Worm (Caenorhabditis elegans) whole organism, L1 larva: ENCODE measurements around the gene xbx-5.

Experiments
- Y116A8C.19 ChIP-seq: sonication (generic microtip); optimal IDR thresholded peaks from 2 replicates; lab custom pipeline; 2016; ENCODE audit warnings: missing compliant biosample characterization, missing genetic modification characterization, borderline replicate concordance
- alr-1 ChIP-seq: fragments of 200-800 bp; sonication (Bioruptor generic); optimal IDR thresholded peaks from 2 replicates; lab custom pipeline; 2018; ENCODE audit warnings: borderline replicate concordance, mild to moderate bottlenecking, missing genetic modification characterization, missing compliant biosample characterization
- ama-1 ChIP-seq: fragments of 150-350 bp; optimal IDR thresholded peaks from 2 replicates; lab custom pipeline; 2014
- blmp-1 ChIP-seq: fragments of 150-350 bp; optimal IDR thresholded peaks from 2 replicates; lab custom pipeline; 2014; ENCODE audit warnings: missing biosample characterization, missing genetic modification characterization
- ceh-8 ChIP-seq: fragments of 200-800 bp; sonication (Bioruptor generic); optimal IDR thresholded peaks from 2 replicates; lab custom pipeline; 2018; ENCODE audit warnings: mild to moderate bottlenecking, missing genetic modification characterization, moderate library complexity, missing compliant biosample characterization
- ceh-82 ChIP-seq, 3 experiments: fragments of 150-350 bp in 1 of 3; sonication (generic microtip) in 2 of 3; optimal IDR thresholded peaks; 2 replicates each; lab custom pipeline; 2014 to 2017; ENCODE audit warnings: missing biosample characterization in 3 of 3, missing genetic modification characterization in 3 of 3
- ceh-88 ChIP-seq: fragments of 200-800 bp; sonication (Bioruptor generic); IDR thresholded peaks from 2 replicates; pipeline ENCODE4 v1.3.6; 2022; ENCODE audit warnings: missing genetic modification characterization, missing compliant biosample characterization
- ces-1 ChIP-seq: fragments of 150-350 bp; optimal IDR thresholded peaks from 2 replicates; lab custom pipeline; 2014; ENCODE audit warnings: missing biosample characterization, missing genetic modification reagents, missing genetic modification characterization
- dpl-1 ChIP-seq, 3 experiments: fragments of 150-350 bp in 2 of 3; sonication (generic microtip) in 1 of 3; optimal IDR thresholded peaks; 2 replicates each; lab custom pipeline; 2014 to 2017; ENCODE audit warnings: missing biosample characterization in 3 of 3, missing genetic modification characterization in 3 of 3, missing genetic modification reagents in 3 of 3
- dsc-1 ChIP-seq: sonication (generic microtip); optimal IDR thresholded peaks from 2 replicates; lab custom pipeline; 2016; ENCODE audit warnings: mild to moderate bottlenecking, missing genetic modification characterization, missing compliant biosample characterization
- efl-1 ChIP-seq, 4 experiments: fragments of 150-350 bp; optimal IDR thresholded peaks in 3 of 4; peaks in 1 of 4; 1 replicate in 1 of 4; 2 replicates in 3 of 4; lab custom pipeline; 2014; ENCODE audit warnings: missing biosample characterization in 2 of 4, missing genetic modification characterization in 2 of 4, missing genetic modification reagents in 2 of 4
- egl-13 ChIP-seq: sonication (generic microtip); optimal IDR thresholded peaks from 2 replicates; lab custom pipeline; 2016; ENCODE audit warnings: missing genotype, missing genetic modification reagents, missing genetic modification characterization, missing compliant biosample characterization
- egl-27 ChIP-seq, 2 experiments: fragments of 150-350 bp in 1 of 2; sonication (generic microtip); optimal IDR thresholded peaks; 3 replicates each; lab custom pipeline; 2017 to 2018; ENCODE audit warnings: missing biosample characterization in 2 of 2, missing genetic modification characterization in 2 of 2, missing genetic modification reagents in 2 of 2
- elt-3 ChIP-seq, 6 experiments: fragments of 150-350 bp in 1 of 6; sonication (generic microtip); optimal IDR thresholded peaks; 2 replicates each; lab custom pipeline; 2017 to 2018; ENCODE audit warnings: missing biosample characterization in 6 of 6, missing genetic modification characterization in 6 of 6, inconsistent platforms in 1 of 6
- ets-5 ChIP-seq: fragments of 200-800 bp; sonication (Bioruptor generic); IDR thresholded peaks from 2 replicates; pipeline ENCODE4 v1.3.6; 2022; ENCODE audit warnings: missing genetic modification characterization, missing compliant biosample characterization
- fkh-4 ChIP-seq: sonication (generic microtip); optimal IDR thresholded peaks from 2 replicates; lab custom pipeline; 2016; ENCODE audit warnings: missing compliant biosample characterization, missing genetic modification characterization, borderline replicate concordance
- grh-1 ChIP-seq: fragments of 200-800 bp; sonication (Bioruptor generic); IDR thresholded peaks from 2 replicates; pipeline ENCODE4 v1.3.6; 2022; ENCODE audit warnings: missing genetic modification reagents, missing genetic modification characterization, missing compliant biosample characterization
- hlh-4 ChIP-seq: sonication (generic microtip); optimal IDR thresholded peaks from 2 replicates; lab custom pipeline; 2016; ENCODE audit warnings: mild to moderate bottlenecking, missing genetic modification characterization, missing compliant biosample characterization
- hpl-2 ChIP-seq: fragments of 150-350 bp; optimal IDR thresholded peaks from 2 replicates; lab custom pipeline; 2014; ENCODE audit warnings: missing biosample characterization, missing genetic modification reagents, missing genetic modification characterization
- jun-1 ChIP-seq: fragments of 150-350 bp; optimal IDR thresholded peaks from 2 replicates; lab custom pipeline; 2014; ENCODE audit warnings: missing biosample characterization, missing genetic modification reagents, missing genetic modification characterization
- lin-14 ChIP-seq: fragments of 200-800 bp; sonication (Bioruptor generic); optimal IDR thresholded peaks from 2 replicates; lab custom pipeline; 2018; ENCODE audit warnings: mild to moderate bottlenecking, missing genetic modification characterization, moderate library complexity, missing compliant biosample characterization
- lin-15B ChIP-seq: fragments of 150-350 bp; sonication (generic microtip); optimal IDR thresholded peaks from 3 replicates; lab custom pipeline; 2014; ENCODE audit warnings: missing biosample characterization, missing genetic modification characterization
- lin-35 ChIP-seq, 2 experiments: fragments of 150-350 bp; optimal IDR thresholded peaks; 2 replicates each; lab custom pipeline; 2014; ENCODE audit warnings: missing biosample characterization in 2 of 2, missing genetic modification characterization in 2 of 2, missing genetic modification reagents in 2 of 2
- lir-3 ChIP-seq: sonication (generic microtip); optimal IDR thresholded peaks from 2 replicates; lab custom pipeline; 2016; ENCODE audit warnings: mild to moderate bottlenecking, missing genetic modification characterization, moderate library complexity, missing compliant biosample characterization; ENCODE audit not compliant: poor library complexity
- mab-9 ChIP-seq: fragments of 200-800 bp; sonication (Bioruptor generic); IDR thresholded peaks from 2 replicates; pipeline ENCODE4 v1.3.6; 2022; ENCODE audit warnings: missing genetic modification reagents, missing genetic modification characterization, missing compliant biosample characterization
- mdl-1 ChIP-seq, 2 experiments: fragments of 150-350 bp; optimal IDR thresholded peaks; 2 replicates each; lab custom pipeline; 2014 to 2017; ENCODE audit warnings: missing biosample characterization in 2 of 2, missing genetic modification characterization in 2 of 2, inconsistent platforms in 1 of 2
- mef-2 ChIP-seq: fragments of 150-350 bp; optimal IDR thresholded peaks from 2 replicates; lab custom pipeline; 2014; ENCODE audit warnings: missing biosample characterization, missing genetic modification characterization
- nhr-11 ChIP-seq: fragments of 150-350 bp; optimal IDR thresholded peaks from 2 replicates; lab custom pipeline; 2014; ENCODE audit warnings: missing biosample characterization, missing genetic modification characterization
- nhr-12 ChIP-seq: sonication (generic microtip); optimal IDR thresholded peaks from 2 replicates; lab custom pipeline; 2017; ENCODE audit warnings: missing biosample characterization, missing genetic modification characterization
- nhr-19 ChIP-seq: fragments of 200-800 bp; sonication (Bioruptor generic); conservative IDR thresholded peaks from 2 replicates; pipeline ENCODE4 v1.3.6; 2022; ENCODE audit warnings: missing genetic modification characterization, missing compliant biosample characterization
- nhr-20 ChIP-seq: sonication (generic microtip); optimal IDR thresholded peaks from 2 replicates; lab custom pipeline; 2016; ENCODE audit warnings: mild to moderate bottlenecking, missing genetic modification characterization, missing compliant biosample characterization
- nhr-237 ChIP-seq: fragments of 150-350 bp; optimal IDR thresholded peaks from 2 replicates; lab custom pipeline; 2014; ENCODE audit warnings: missing biosample characterization, missing genetic modification characterization
- nhr-28 ChIP-seq: fragments of 150-350 bp; optimal IDR thresholded peaks from 2 replicates; lab custom pipeline; 2014; ENCODE audit warnings: missing biosample characterization, missing genetic modification characterization
- nhr-47 ChIP-seq: sonication (generic microtip); optimal IDR thresholded peaks from 2 replicates; lab custom pipeline; 2016; ENCODE audit warnings: mild to moderate bottlenecking, missing genetic modification characterization, moderate library complexity, missing compliant biosample characterization
- nhr-71 ChIP-seq: sonication (generic microtip); optimal IDR thresholded peaks from 2 replicates; lab custom pipeline; 2016; ENCODE audit warnings: mild to moderate bottlenecking, missing genetic modification characterization, moderate library complexity, missing compliant biosample characterization
- nhr-76 ChIP-seq: sonication (generic microtip); optimal IDR thresholded peaks from 2 replicates; lab custom pipeline; 2017; ENCODE audit warnings: missing biosample characterization, missing genetic modification characterization
- nhr-77 ChIP-seq: fragments of 150-350 bp; optimal IDR thresholded peaks from 2 replicates; lab custom pipeline; 2014; ENCODE audit warnings: missing biosample characterization, missing genetic modification characterization
- nhr-84 ChIP-seq: sonication (generic microtip); optimal IDR thresholded peaks from 2 replicates; lab custom pipeline; 2017; ENCODE audit warnings: missing biosample characterization, missing genetic modification characterization
- nhr-85 ChIP-seq: sonication (generic microtip); peaks from one replicate; lab custom pipeline; 2016; ENCODE audit warnings: missing genetic modification characterization, inconsistent platforms, missing compliant biosample characterization
- nhr-90 ChIP-seq: sonication (generic microtip); optimal IDR thresholded peaks from 2 replicates; lab custom pipeline; 2016; ENCODE audit warnings: mild to moderate bottlenecking, missing genetic modification characterization, missing compliant biosample characterization; ENCODE audit not compliant: poor library complexity
- rnt-1 ChIP-seq: sonication (generic microtip); optimal IDR thresholded peaks from 2 replicates; lab custom pipeline; 2016; ENCODE audit warnings: mild to moderate bottlenecking, missing genetic modification characterization, moderate library complexity, missing compliant biosample characterization
- skn-1 ChIP-seq: fragments of 150-350 bp; optimal IDR thresholded peaks from 2 replicates; lab custom pipeline; 2014; ENCODE audit warnings: missing biosample characterization, missing genetic modification characterization
- sox-4 ChIP-seq: sonication (generic microtip); optimal IDR thresholded peaks from 2 replicates; lab custom pipeline; 2016; ENCODE audit warnings: missing genetic modification characterization, missing compliant biosample characterization
- sptf-1 ChIP-seq: fragments of 150-350 bp; optimal IDR thresholded peaks from 2 replicates; lab custom pipeline; 2014; ENCODE audit warnings: missing biosample characterization, missing genetic modification characterization
- sup-37 ChIP-seq: fragments of 200-800 bp; sonication (Bioruptor generic); optimal IDR thresholded peaks from 2 replicates; lab custom pipeline; 2018; ENCODE audit warnings: mild to moderate bottlenecking, missing genetic modification characterization, missing compliant biosample characterization
- swsn-7 ChIP-seq: sonication (generic microtip); optimal IDR thresholded peaks from 2 replicates; lab custom pipeline; 2016; ENCODE audit warnings: missing genetic modification characterization, missing compliant biosample characterization
- tbx-2 ChIP-seq: sonication (generic microtip); optimal IDR thresholded peaks from 2 replicates; lab custom pipeline; 2016; ENCODE audit warnings: missing genetic modification characterization, missing compliant biosample characterization
- tlp-1 ChIP-seq: fragments of 150-350 bp; optimal IDR thresholded peaks from 2 replicates; lab custom pipeline; 2014; ENCODE audit warnings: missing biosample characterization, missing genetic modification characterization
- unc-62 ChIP-seq: fragments of 150-350 bp; optimal IDR thresholded peaks from 2 replicates; lab custom pipeline; 2014; ENCODE audit warnings: missing biosample characterization, missing genetic modification reagents, missing genetic modification characterization
- unc-86 ChIP-seq: sonication (generic microtip); optimal IDR thresholded peaks from 2 replicates; lab custom pipeline; 2016; ENCODE audit warnings: missing genetic modification characterization, missing compliant biosample characterization
- unc-98 ChIP-seq: fragments of 200-800 bp; sonication (Bioruptor generic); IDR thresholded peaks from 2 replicates; pipeline ENCODE4 v1.3.6; 2022; ENCODE audit warnings: missing genetic modification characterization, missing compliant biosample characterization
- vab-15 ChIP-seq: sonication (generic microtip); optimal IDR thresholded peaks from 2 replicates; lab custom pipeline; 2017; ENCODE audit warnings: missing genotype, mild to moderate bottlenecking, missing genetic modification characterization, missing compliant biosample characterization
- ztf-4 ChIP-seq: fragments of 150-350 bp; optimal IDR thresholded peaks from 2 replicates; lab custom pipeline; 2014; ENCODE audit warnings: missing biosample characterization, missing genetic modification characterization

Gene xbx-5

ce11 chrIII:3773173-3773572 is 31.1 kb downstream of the xbx-5 start, which contains the start of gene lec-4:
lec-4 (minus strand) TSS chrIII:3773326.
- TF ChIP-seq efl-1 (optimal IDR thresholded peaks at IDR 0.05; lab: Kevin White, UChicago) (peak; percentile 27 to 48), efl-1 (GFP tag; optimal IDR thresholded peaks at IDR 0.05 in 1 of 2; lab: Kevin White, UChicago) (peak in 1 of 2 experiments; percentile 25), hpl-2 (no peak), Y116A8C.19 (no peak), sptf-1 (tag; lab: Kevin White, UChicago) (no peak), ceh-82 (tag; optimal IDR thresholded peaks at IDR 0.05; lab: Kevin White, UChicago) (peak in 1 of 3 experiments; percentile 28), swsn-7 (tag; lab: Kevin White, UChicago) (peak; percentile 17), rnt-1 (tag; lab: Kevin White, UChicago) (peak; percentile 31), sup-37 (GFP tag; lab: Kevin White, UChicago) (no peak), nhr-237 (peak; percentile 7), nhr-76 (tag; lab: Kevin White, UChicago) (no peak), ces-1 (no peak), tbx-2 (peak; percentile 30), skn-1 (tag; lab: Kevin White, UChicago) (peak; percentile 38), sox-4 (tag; lab: Kevin White, UChicago) (no peak), hlh-4 (tag; lab: Kevin White, UChicago) (no peak), jun-1 (tag; lab: Kevin White, UChicago) (peak; percentile 36), mdl-1 (tag; optimal IDR thresholded peaks at IDR 0.05; lab: Kevin White, UChicago) (peak in 1 of 2 experiments; percentile 20), vab-15 (tag; lab: Kevin White, UChicago) (no peak), mef-2 (tag; lab: Kevin White, UChicago) (no peak), nhr-47 (tag; lab: Kevin White, UChicago) (peak; percentile 42), ama-1 (lab: Kevin White, UChicago) (no peak), alr-1 (tag; lab: Kevin White, UChicago) (no peak), nhr-71 (peak; percentile 47), fkh-4 (tag; lab: Kevin White, UChicago) (no peak), nhr-84 (no peak), nhr-19 (GFP tag; lab: Robert Waterston, UW) (0 out of 2 replicates have a peak, but pooled peaks have one; percentile 6), ets-5 (no peak), elt-3 (tag; optimal IDR thresholded peaks at IDR 0.05; lab: Kevin White, UChicago) (peak in 2 of 6 experiments; percentile 5 to 25), egl-13 (tag; lab: Kevin White, UChicago) (no peak), lir-3 (tag; lab: Kevin White, UChicago) (no peak), ztf-4 (no peak), nhr-85 (tag; lab: Kevin White, UChicago) (peak; percentile 86), nhr-90 (tag; lab: Kevin White, UChicago) (no peak), tlp-1 (no peak), nhr-28 (no peak), lin-14 (GFP tag; lab: Kevin White, UChicago) (peak; percentile 92), ceh-8 (GFP tag; lab: Kevin White, UChicago) (no peak), nhr-11 (tag; lab: Kevin White, UChicago) (no peak), unc-86 (no peak), dpl-1 (GFP tag; optimal IDR thresholded peaks at IDR 0.05; lab: Kevin White, UChicago) (peak; percentile 26 to 45 (median 28)), mab-9 (no peak), lin-15B (no peak), nhr-77 (tag; lab: Kevin White, UChicago) (peak; percentile 18), unc-62 (GFP tag; lab: Kevin White, UChicago) (no peak), dsc-1 (tag; lab: Kevin White, UChicago) (no peak), lin-35 (GFP tag; optimal IDR thresholded peaks at IDR 0.05; lab: Kevin White, UChicago) (peak; percentile 21 to 38), grh-1 (GFP tag; lab: Robert Waterston, UW) (no peak), ceh-88 (GFP tag; lab: Robert Waterston, UW) (no peak), nhr-20 (tag; lab: Kevin White, UChicago) (peak; percentile 57), unc-98 (no peak), nhr-12 (tag; lab: Kevin White, UChicago) (no peak), blmp-1 (tag; lab: Kevin White, UChicago) (peak; percentile 31), egl-27 (tag; optimal IDR thresholded peaks at IDR 0.05; lab: Kevin White, UChicago) (peak; percentile 21 to 28)
